Worm (Caenorhabditis elegans) whole organism, L3 larva: ENCODE results near the gene exc-6.

Experiments
- ceh-28 ChIP-seq: fragments of 150-350 bp; optimal IDR thresholded peaks from 2 replicates; lab custom pipeline; 2014; ENCODE audit warnings: missing biosample characterization, missing genetic modification reagents, missing genetic modification characterization
- lin-39 ChIP-seq: fragments of 150-350 bp; optimal IDR thresholded peaks from 2 replicates; lab custom pipeline; 2018; ENCODE audit warnings: missing biosample characterization, missing genetic modification reagents, missing genetic modification characterization

- TF ChIP-seq lin-39 (tag; lab: Kevin White, UChicago) (peak; percentile 95), ceh-28 (peak; percentile 87)
Observed at ce11 chrIII:1080536-1080935, 22.5 kb upstream of the exc-6 start, which contains the start of the genes rab-18 and kbp-4.
